Worm (Caenorhabditis elegans) whole organism, mixed stage, embryonic: Measurements from ENCODE around the gene ssp-34.

Experiments
- blmp-1 ChIP-seq: fragments of 150-350 bp; optimal IDR thresholded peaks from 2 replicates; lab custom pipeline; 2014; ENCODE audit warnings: missing biosample characterization, missing genetic modification characterization
- ceh-39 ChIP-seq: fragments of 150-350 bp; optimal IDR thresholded peaks from 2 replicates; lab custom pipeline; 2014; ENCODE audit warnings: missing biosample characterization, missing genetic modification characterization
- drap-1 ChIP-seq: fragments of 200-800 bp; sonication (Bioruptor generic); optimal IDR thresholded peaks from 3 replicates; lab custom pipeline; 2018; ENCODE audit warnings: mild to moderate bottlenecking, missing genetic modification characterization, missing compliant biosample characterization
- elt-1 ChIP-seq: sonication (generic microtip); optimal IDR thresholded peaks from 2 replicates; lab custom pipeline; 2017; ENCODE audit warnings: missing genetic modification characterization, mild to moderate bottlenecking, missing compliant biosample characterization, antibody characterized with exemption, moderate library complexity, borderline replicate concordance; ENCODE audit not compliant: insufficient read depth
- elt-3 ChIP-seq: fragments of 150-350 bp; optimal IDR thresholded peaks from 2 replicates; lab custom pipeline; 2014; ENCODE audit warnings: missing biosample characterization, missing genetic modification characterization
- flh-1 ChIP-seq: fragments of 200-800 bp; sonication (Bioruptor generic); optimal IDR thresholded peaks from 2 replicates; lab custom pipeline; 2018; ENCODE audit warnings: mild to moderate bottlenecking, missing genetic modification characterization, moderate library complexity, missing compliant biosample characterization
- mep-1 ChIP-seq: fragments of 150-350 bp; optimal IDR thresholded peaks from 2 replicates; lab custom pipeline; 2017; ENCODE audit warnings: missing biosample characterization, missing genetic modification reagents, missing genetic modification characterization, inconsistent platforms
- mls-2 ChIP-seq: sonication (generic microtip); optimal IDR thresholded peaks from 2 replicates; lab custom pipeline; 2016; ENCODE audit warnings: mild to moderate bottlenecking, missing genetic modification characterization, moderate library complexity, missing compliant biosample characterization
- nhr-12 ChIP-seq: fragments of 150-350 bp; optimal IDR thresholded peaks from 2 replicates; lab custom pipeline; 2014; ENCODE audit warnings: missing biosample characterization, missing genetic modification characterization
- nhr-237 ChIP-seq: fragments of 150-350 bp; optimal IDR thresholded peaks from 2 replicates; lab custom pipeline; 2014; ENCODE audit warnings: missing biosample characterization, missing genetic modification characterization
- nhr-76 ChIP-seq: sonication (generic microtip); optimal IDR thresholded peaks from 2 replicates; lab custom pipeline; 2017; ENCODE audit warnings: missing biosample characterization, missing genetic modification characterization
- pha-4 ChIP-seq: fragments of 150-350 bp; optimal IDR thresholded peaks from 2 replicates; lab custom pipeline; 2018; ENCODE audit warnings: missing biosample characterization, missing genetic modification reagents, missing genetic modification characterization
- snpc-4 ChIP-seq: fragments of 150-350 bp; optimal IDR thresholded peaks from 2 replicates; lab custom pipeline; 2014; ENCODE audit warnings: missing biosample characterization, missing genetic modification characterization
- unc-62 ChIP-seq: fragments of 150-350 bp; optimal IDR thresholded peaks from 2 replicates; lab custom pipeline; 2014; ENCODE audit warnings: missing biosample characterization, missing genetic modification reagents, missing genetic modification characterization

ce11 chrIV:10764206-10764605 is 25.8 kb upstream of the ssp-34 start, which contains the start of gene T25B9.11:
- TF ChIP-seq nhr-76 (tag; lab: Kevin White, UChicago), result no peak
- no peak for TF ChIP-seq nhr-12 (tag; lab: Kevin White, UChicago)
- TF ChIP-seq flh-1 (GFP tag; lab: Kevin White, UChicago), result no peak
- no peak for TF ChIP-seq pha-4 (tag; lab: Kevin White, UChicago)
- TF ChIP-seq unc-62 (GFP tag; lab: Kevin White, UChicago), result no peak
- no peak for TF ChIP-seq nhr-237 (tag; lab: Kevin White, UChicago)
- no peak for TF ChIP-seq blmp-1 (tag; lab: Kevin White, UChicago)
- TF ChIP-seq ceh-39 (tag; lab: Kevin White, UChicago), result no peak
- TF ChIP-seq drap-1 (GFP tag; lab: Kevin White, UChicago), result no peak
- TF ChIP-seq elt-3 (tag; lab: Kevin White, UChicago), result no peak
- no peak for TF ChIP-seq snpc-4 (tag; lab: Kevin White, UChicago)
- TF ChIP-seq mls-2 (tag; lab: Kevin White, UChicago), result no peak
- no peak for TF ChIP-seq elt-1
- TF ChIP-seq mep-1 (tag; lab: Kevin White, UChicago), result no peak
